Fruit fly (Drosophila melanogaster) S2 (cell line): ENCODE data around the gene CG3526.

ENCODE experiments used
- CG8478 ChIP-seq: fragments of >200 bp; optimal IDR thresholded peaks from 2 replicates; lab custom pipeline; 2018
- CTCF ChIP-seq, 2 experiments: fragments of >200 bp; optimal IDR thresholded peaks; 2 replicates each; lab custom pipeline; 2018

Gene CG3526

DNA sequence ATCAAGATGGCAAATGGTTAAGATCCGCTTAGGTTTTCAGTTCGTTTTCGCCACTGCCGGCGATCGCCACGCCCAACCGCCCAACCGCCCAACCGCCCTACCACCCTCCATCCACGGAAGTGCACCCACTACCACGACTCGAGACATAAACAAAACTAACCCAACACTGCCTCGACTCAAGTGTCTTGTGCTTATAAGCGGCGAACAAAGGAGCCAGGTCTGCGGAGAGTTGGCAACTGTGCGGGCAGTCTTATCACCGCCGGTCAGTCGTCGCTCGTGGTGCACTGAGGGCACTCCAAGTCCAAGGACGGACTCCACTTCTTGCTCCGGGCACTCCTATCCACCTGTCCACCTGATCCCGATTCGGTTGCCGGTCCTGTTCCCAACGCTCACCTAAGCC, at the start of gene CG3526:
Gene CG3526, plus strand, starts transcription at position 301 of the 400 bp plus-strand sequence.
- TF ChIP-seq CTCF (optimal IDR thresholded peaks at IDR 0.05; lab: Kevin White, UChicago), result no peak
- no peak for TF ChIP-seq CG8478 (lab: Kevin White, UChicago)

DNA sequence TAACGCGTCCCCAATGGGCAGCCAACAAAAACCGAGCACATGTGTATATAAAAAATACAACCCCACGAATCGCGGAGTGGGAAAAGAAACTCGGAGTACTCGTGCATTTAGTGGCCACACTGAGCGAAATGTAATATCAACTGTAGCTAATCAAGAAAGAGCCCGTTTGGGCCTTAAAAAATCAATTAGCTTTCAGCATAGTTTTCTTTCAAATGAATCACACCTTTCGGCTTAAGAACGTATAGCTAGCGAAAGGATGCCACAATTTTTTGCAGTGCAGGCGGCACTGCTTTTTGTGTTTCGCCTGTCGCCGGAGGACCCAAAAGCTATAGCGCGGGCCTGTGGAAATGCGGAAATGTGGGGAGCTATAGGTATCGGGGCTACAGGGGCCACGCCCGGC, 29.6 kb upstream of the CG3526 start:
- TF ChIP-seq CTCF (optimal IDR thresholded peaks at IDR 0.05; lab: Kevin White, UChicago) (no peak), CG8478 (lab: Kevin White, UChicago) (no peak)

dm6 chrX:2869430-2869829, 21.1 kb upstream of the CG3526 start:
- TF ChIP-seq CG8478 (lab: Kevin White, UChicago), result no peak
- TF ChIP-seq CTCF (optimal IDR thresholded peaks at IDR 0.05; lab: Kevin White, UChicago), result peak; percentile 64 to 77

DNA sequence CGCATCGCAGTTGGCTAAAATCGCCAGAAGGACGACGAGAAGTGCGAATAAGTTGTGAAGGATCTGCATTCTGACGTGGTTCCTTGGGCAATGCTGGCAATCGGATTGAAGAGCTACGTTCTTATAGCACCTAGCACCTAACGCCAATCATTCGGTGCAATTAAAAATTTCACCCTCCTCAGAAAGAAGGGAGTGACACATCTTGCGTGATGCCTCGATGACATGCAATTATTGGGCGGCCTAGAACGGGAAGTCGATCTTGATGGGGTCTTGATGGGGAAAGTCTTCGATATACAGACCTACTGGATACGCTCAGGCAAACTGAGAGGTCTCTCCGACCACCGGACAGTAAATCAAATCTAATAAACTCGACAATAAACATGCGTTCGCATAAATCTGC, 17.8 kb upstream of the CG3526 start, which contains the start of gene CG14416:
Gene CG14416, minus strand, starts transcription at position 101 of the 400 bp plus-strand sequence.
- no peak for TF ChIP-seq CG8478 (lab: Kevin White, UChicago)

DNA sequence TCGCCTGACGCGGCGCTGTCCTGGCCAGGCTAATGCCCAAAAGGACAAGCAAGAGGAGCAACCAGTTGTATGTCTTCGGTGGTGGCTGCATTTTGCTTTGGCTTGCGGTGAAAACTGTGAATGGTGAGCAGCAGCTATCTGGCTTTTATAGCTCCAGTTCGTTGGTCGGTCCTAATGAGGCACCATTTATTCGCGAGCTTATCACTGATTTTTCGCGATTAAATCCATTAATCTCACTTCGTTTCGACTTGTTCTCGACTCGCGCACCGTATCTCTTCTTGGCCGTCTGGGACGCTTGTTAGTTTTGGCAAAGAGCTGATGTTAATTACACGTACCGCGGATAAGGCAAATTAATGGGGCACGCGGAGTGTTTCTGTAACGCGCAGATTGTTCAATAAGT, 14.1 kb upstream of the CG3526 start, which contains the start of gene CG14417:
Gene CG14417, minus strand, starts transcription at position 101 of the 400 bp plus-strand sequence.
- TF ChIP-seq CTCF (optimal IDR thresholded peaks at IDR 0.05; lab: Kevin White, UChicago) (no peak), CG8478 (lab: Kevin White, UChicago) (no peak)

DNA sequence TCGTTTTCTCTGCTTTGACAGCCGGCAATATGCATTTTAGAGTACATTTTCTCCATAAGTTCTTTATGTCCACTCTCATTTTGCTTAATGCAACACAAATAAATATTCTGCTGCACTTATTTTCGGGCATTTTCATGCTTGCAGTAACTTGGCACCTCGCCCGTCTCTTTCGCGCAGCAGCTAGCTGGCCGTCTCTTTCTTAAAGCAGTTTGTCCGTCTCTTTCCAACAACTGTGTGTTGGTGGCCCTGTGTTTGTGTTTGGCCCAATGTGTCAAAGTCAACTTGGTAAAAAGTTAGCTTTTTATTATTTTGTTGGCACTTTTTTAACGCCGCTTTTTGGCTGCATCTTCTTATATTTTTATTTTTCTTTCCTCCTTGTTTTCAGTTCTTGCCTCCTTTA, 13.5 kb upstream of the CG3526 start:
- TF ChIP-seq CTCF (optimal IDR thresholded peaks at IDR 0.05; lab: Kevin White, UChicago) (no peak), CG8478 (lab: Kevin White, UChicago) (no peak)

DNA sequence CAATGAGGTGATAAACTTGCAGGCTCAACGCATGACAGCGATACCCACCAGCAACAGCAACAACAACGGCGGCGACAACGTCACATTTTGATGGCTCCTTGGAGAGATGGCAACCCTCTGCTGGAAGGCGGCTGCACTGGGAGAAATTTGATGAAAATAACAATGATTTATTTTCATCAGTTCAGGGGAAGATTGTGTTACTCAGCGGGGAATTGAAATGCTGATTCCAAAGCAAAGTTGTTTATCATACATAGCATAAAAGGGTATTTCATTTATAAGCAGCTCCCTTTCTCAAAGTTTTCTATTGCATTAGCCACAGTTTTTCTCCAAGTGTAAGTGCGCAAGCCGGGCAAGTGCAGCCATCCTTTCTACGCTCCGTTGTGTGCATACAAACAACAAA, 9.9 kb upstream of the CG3526 start:
- TF ChIP-seq CTCF (optimal IDR thresholded peaks at IDR 0.05; lab: Kevin White, UChicago), result no peak

DNA sequence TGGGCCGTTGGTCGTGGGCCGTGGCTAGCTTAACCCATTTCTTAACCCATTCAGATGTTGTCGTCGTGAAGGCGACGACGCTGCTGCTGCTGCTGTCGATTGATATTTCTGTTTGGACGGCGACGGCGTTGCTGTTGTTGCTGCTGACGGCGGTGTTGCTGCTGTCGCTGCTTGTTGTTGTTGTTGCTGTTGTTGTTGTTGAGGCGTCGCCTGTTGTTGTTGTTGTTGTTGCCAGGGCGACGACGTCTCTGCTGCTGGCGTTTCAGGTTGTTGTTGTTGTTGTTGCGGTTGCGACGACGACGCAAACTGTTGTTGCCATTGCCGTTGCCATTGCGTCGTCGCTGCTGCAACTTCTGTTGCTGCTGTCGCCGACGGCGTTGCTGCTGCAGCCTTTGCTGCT, 8.1 kb upstream of the CG3526 start:
- no peak for TF ChIP-seq CTCF (optimal IDR thresholded peaks at IDR 0.05; lab: Kevin White, UChicago)
- no peak for TF ChIP-seq CG8478 (lab: Kevin White, UChicago)

DNA sequence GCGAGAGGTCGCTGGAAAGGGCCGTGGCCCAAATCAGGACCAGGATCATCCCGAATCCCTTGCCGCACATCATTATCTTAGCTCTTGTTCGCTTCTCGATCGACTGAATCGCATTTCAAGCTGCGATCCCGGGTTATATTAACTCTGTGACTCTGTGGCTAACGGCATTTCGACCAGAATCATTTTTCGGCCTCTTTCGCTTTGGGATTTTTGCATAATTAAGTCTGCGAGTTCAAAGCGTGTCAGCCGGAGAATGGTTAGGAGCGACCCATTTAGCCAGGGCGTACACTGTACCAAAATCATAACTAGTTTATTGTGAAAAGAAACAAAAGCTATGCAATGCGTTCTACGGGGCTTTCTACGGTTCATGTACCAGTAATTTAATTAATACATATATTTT, 7.0 kb upstream of the CG3526 start, which contains the start of gene CG14418:
Gene CG14418, minus strand, starts transcription at position 101 of the 400 bp plus-strand sequence.
- TF ChIP-seq CG8478 (lab: Kevin White, UChicago) (no peak), CTCF (optimal IDR thresholded peaks at IDR 0.05; lab: Kevin White, UChicago) (no peak)

DNA sequence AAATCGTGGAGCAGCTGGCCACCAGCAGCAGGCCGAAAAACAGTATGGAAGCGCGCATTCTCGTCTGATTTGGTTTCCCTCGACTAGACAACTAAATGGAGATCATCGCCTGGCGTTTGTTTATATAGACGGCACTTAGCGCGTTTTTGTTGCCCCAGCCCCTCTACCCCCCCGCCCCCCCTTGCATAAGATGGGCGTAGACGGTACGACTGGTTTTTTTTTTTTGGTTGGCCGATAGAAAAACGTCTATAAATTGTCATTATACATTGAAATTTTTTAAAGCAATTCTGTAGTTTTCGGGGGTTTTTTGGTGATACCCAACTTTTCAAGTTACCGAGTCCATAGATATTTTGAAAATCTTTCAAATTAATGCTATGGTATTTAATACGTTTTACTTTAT, 4.8 kb upstream of the CG3526 start, which contains the start of gene CG14419:
Gene CG14419, minus strand, starts transcription at position 101 of the 400 bp plus-strand sequence.
- TF ChIP-seq CG8478 (lab: Kevin White, UChicago) (no peak), CTCF (optimal IDR thresholded peaks at IDR 0.05; lab: Kevin White, UChicago) (no peak)

DNA sequence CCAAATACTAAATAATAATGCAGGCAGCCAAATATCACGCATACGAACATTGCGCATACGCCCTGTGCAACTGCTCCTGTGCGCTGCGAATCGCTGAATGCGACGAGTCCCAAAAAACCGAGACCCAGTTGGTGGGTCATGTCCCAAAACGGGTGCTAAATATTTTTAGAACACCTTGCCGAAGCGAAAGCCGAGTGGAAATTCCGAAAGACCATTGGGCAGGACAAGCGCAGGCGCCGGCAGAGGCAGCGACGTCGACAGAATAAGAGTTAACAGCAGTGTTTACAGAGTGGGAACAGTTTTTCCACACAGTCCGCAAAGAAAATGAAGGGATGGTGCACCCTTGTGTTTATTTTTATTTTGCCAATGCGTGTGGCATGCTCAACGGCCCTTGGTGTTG, 2.4 kb upstream of the CG3526 start:
- TF ChIP-seq CG8478 (lab: Kevin White, UChicago) (no peak), CTCF (optimal IDR thresholded peaks at IDR 0.05; lab: Kevin White, UChicago) (no peak)

dm6 chrX:2907105-2907694, 16.6 kb downstream of the CG3526 start:
- TF ChIP-seq CTCF (optimal IDR thresholded peaks at IDR 0.05; lab: Kevin White, UChicago), result no peak

DNA sequence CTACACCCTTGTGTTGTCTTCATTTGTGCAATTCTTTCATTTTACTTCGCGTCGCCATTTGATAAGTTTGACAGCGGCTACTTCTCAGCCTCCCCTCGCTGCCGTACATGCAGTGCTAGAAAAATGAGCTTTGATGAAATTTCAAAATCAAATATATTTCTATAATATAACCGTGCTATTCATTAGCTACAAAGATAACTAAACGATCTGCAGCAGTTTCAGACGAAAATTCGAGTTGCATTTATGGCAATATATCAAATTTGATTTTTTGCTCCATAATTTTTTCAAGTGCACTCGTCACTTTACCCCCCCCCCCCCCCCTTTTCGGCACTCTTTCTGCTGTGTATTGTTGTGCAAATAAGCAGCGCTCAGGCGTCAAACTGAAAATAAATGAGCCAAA, 22.0 kb downstream of the CG3526 start:
- no peak for TF ChIP-seq CG8478 (lab: Kevin White, UChicago)
- no peak for TF ChIP-seq CTCF (optimal IDR thresholded peaks at IDR 0.05; lab: Kevin White, UChicago)

DNA sequence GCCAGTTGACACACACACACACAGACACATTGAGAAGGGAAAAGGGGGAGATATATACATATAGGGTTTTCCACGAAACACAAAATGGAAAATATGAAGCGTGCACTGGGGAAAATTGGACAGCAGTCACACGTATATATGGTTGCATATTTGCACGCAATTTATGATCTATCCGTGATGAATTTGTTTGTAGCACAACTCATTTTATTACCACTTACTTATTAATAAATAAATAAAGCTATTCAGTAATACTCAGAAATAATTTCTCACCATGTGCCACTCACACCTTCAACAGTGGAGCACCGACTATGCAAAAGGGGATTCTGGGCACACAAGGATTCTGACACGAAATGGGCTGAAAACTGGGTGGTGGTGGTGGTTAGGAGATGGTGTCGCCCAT, 23.5 kb downstream of the CG3526 start:
- TF ChIP-seq CTCF (optimal IDR thresholded peaks at IDR 0.05; lab: Kevin White, UChicago), result no peak

DNA sequence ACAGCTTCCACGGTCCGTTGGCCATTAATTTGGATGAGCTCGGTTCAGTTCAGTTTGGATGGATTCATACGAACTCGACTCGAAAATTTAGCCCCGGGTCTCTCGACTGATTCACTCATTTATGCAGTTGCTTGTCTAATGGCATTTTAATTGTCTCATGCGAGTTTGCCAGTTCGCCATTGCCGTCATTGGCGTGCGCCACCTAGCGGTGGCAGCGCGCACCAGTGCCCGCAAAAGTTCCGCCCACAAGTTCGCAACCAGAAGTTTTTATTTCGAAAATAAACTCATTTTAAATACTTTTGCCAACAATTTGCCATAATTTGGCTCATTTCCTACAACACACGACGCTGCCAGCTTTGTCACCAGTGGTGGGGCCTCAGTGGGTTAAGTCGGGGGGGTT, 24.5 kb downstream of the CG3526 start:
- TF ChIP-seq CG8478 (lab: Kevin White, UChicago) (no peak), CTCF (optimal IDR thresholded peaks at IDR 0.05; lab: Kevin White, UChicago) (peak; percentile 51 to 58)

DNA sequence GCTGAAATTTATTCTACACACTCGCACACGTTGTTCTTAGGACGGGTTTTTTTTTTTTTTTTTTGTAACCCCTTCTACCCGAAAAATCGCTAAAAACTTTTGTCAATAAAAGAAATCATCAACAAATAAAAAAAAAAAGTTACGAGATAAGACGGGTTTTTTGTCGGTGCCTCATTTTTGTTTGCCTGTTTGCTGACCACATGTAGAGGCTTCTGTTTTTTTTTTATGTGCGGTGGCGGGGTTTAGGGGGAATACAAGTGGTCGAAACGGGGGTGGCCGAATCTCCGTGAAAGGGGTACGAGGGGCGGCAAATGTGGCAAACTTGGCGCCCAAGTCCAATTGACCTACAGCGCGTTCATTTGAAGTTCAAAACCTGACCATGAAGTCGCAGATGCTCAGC, 28.0 kb downstream of the CG3526 start:
- TF ChIP-seq CTCF (optimal IDR thresholded peaks at IDR 0.05; lab: Kevin White, UChicago), result no peak
- no peak for TF ChIP-seq CG8478 (lab: Kevin White, UChicago)
